Worm (Caenorhabditis elegans) whole organism, late embryonic: ENCODE results near the gene srh-269.

ENCODE experiments used
- elt-4 ChIP-seq: sonication (generic microtip); optimal IDR thresholded peaks from 2 replicates; lab custom pipeline; 2016; ENCODE audit warnings: missing genetic modification characterization, missing compliant biosample characterization
- nhr-11 ChIP-seq: fragments of 150-350 bp; optimal IDR thresholded peaks from 2 replicates; lab custom pipeline; 2014; ENCODE audit warnings: missing biosample characterization, missing genetic modification characterization
- pax-1 ChIP-seq: fragments of 150-350 bp; optimal IDR thresholded peaks from 2 replicates; lab custom pipeline; 2014; ENCODE audit warnings: missing biosample characterization, missing genetic modification characterization
- tbx-2 ChIP-seq: sonication (generic microtip); optimal IDR thresholded peaks from 2 replicates; lab custom pipeline; 2016; ENCODE audit warnings: missing genetic modification characterization, missing compliant biosample characterization

DNA sequence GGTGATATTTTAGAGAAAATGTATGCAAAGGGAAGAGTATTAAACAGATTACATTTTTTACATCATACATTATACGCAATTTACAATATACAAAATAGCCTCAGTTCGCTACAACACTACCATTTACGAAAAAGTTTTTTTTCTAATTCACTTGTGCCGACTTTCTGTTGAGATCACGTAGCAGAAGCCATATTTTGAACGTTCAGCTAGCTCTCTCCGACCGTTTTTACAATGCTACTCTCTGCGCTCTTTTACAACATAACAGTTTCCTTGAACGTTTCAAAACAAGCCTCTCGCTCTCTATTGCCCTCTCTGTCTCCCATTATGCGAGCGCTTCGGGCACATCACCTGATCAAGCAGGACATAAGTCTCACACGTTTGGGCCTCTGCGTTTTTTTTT lies 11.3 kb upstream of the srh-269 start, which contains the start of gene T03E6.8:
- TF ChIP-seq nhr-11, result no peak
- TF ChIP-seq pax-1 (tag; lab: Kevin White, UChicago), result no peak
- no peak for TF ChIP-seq tbx-2 (tag; lab: Kevin White, UChicago)
- no peak for TF ChIP-seq elt-4 (tag; lab: Kevin White, UChicago)
